Worm (Caenorhabditis elegans) whole organism, dauer: ENCODE data around the gene xbx-5.

ENCODE experiments used
- unc-62 ChIP-seq: sonication (generic microtip); optimal IDR thresholded peaks from 2 replicates; lab custom pipeline; 2017; ENCODE audit warnings: missing biosample characterization, missing genetic modification reagents, missing genetic modification characterization

The xbx-5 gene

ce11 chrIII:3781827-3782226, 22.4 kb downstream of the xbx-5 start:
- no peak for TF ChIP-seq unc-62 (GFP tag; lab: Kevin White, UChicago)

DNA sequence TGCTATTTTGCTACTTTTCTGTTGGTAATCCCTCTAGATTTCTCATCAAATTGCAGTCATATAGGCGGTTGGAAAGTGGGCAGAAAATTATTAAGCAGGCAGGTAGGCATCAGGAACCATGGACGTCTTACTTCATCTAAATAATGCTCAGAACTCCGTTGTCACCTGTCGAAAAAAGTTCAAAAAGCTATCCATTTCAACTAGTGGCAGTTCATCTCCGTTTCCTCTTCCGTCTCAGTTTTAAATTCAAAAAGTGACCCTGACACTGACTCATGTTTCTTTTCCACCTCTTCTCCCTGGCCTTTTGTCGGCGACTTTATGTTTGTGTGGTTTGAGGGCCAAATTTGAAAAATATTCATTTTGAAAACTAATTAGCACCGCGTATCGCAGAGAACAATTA, 29.7 kb downstream of the xbx-5 start:
- TF ChIP-seq unc-62 (GFP tag; lab: Kevin White, UChicago): no peak

DNA sequence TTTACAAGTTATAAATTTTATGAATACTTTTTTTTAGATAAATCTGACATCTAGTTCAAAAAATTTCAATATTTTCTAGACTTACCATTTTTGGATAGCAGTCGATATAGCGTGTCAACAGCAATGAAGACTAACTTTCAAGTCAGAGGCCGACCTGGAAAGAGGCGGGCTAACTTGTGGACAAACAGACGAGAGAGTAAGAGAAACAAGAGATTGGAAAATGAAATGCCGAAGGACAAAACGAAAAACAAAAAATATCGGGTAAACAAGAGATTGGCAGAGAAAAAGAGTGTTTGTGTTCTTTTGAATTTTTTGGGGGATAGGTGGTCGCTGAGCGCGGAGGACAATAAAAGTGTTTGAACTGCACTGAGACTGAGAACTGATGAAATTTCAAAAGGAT, 31.1 kb downstream of the xbx-5 start, which contains the start of gene lec-4:
Gene lec-4 (minus strand): TSS at position 154 of the 400 bp plus-strand sequence.
- no peak for TF ChIP-seq unc-62 (GFP tag; lab: Kevin White, UChicago)

ce11 chrIII:3768200-3768599, 36.1 kb downstream of the xbx-5 start, which contains the start of gene gmeb-3:
gmeb-3 (plus strand) TSS chrIII:3768500.
- no peak for TF ChIP-seq unc-62 (GFP tag; lab: Kevin White, UChicago)

DNA sequence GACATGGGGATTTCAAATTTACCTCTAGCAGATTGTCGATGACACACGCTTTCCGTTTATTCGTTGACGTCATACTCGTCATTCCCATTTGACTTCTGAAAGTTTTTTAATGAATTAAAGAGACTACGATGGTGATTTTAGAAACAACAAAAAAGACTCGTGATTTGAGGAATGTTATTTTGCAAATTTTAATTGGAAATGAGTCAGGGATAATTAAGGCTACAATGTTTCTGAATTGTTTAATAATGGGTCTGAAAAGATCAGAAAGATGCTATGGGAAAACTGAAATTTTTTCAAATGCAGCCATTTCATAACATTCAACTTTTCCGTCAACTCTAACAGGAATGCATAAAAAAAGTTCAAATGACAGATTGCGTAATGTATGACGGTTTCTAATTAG, 38.8 kb downstream of the xbx-5 start, which contains the start of gene C44F1.1:
Gene C44F1.1 (minus strand): TSS at position 101 of the 400 bp plus-strand sequence.
- TF ChIP-seq unc-62 (GFP tag; lab: Kevin White, UChicago): no peak

ce11 chrIII:3764584-3764983, 39.7 kb downstream of the xbx-5 start:
- no peak for TF ChIP-seq unc-62 (GFP tag; lab: Kevin White, UChicago)

DNA sequence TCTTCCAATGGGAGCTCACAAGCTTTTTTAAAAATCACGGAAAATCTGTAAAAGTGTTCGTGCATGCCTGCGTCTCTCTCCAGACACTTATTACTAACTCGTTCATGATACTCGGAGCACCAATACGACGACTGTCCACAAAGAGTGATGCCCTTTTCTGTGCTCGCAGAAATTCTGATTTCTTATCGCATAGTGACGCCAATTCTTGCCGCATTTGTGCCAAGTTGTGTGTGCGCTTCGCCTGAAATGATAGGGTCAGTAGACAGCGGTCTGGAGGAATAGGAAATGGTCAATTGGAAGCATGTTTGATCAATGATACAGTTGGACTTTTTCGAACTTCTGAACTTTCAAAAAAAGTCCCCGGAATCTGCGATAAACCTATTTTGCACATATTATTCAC, 40.2 kb downstream of the xbx-5 start:
- no peak for TF ChIP-seq unc-62 (GFP tag; lab: Kevin White, UChicago)

DNA sequence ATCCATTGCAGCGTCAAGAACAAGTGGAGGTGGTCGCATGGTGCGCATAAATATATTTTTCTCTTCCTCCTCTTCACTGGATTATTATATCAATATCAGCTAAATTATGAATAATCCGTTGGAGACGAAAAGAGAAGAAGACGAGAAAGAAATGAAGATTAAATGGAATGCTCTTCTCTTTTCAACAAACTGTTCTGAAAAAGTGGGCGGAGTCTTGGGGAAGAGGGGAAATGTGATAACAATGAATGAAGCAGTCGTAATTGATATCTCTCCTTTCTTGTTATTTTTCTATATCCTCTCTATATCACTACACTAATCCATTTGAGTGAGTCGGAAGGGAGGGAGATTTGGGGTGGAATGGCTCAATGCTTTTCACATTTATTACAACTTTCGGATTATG, 45.0 kb downstream of the xbx-5 start, which contains the start of gene arcp-1:
Gene arcp-1 (minus strand): TSS at position 101 of the 400 bp plus-strand sequence.
- TF ChIP-seq unc-62 (GFP tag; lab: Kevin White, UChicago): no peak
